Worm (Caenorhabditis elegans): ENCODE measurements around the gene kin-5.

kin-5 gene

DNA sequence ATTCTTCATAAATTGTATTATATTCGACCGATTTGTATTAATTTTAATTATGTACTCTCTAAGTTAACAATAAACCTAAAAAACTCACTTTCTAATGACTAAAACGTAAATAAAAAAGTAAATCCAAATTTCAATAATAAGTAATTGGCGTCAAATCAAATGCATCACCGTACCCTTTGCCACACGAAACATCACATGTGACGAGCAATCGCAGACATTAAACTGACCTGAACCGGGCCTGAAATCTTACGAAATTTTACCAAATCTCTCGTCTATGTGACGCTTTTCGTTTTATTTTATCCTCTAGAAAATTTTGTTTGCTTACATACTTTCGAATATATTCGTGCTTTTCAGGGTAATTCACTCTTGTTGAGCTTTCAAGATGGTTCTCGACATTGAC, 34.4 kb upstream of the kin-5 start, which contains the start of the genes C47E12.2 and sars-1 (continued):
- TF ChIP-seq elt-3 (tag; optimal IDR thresholded peaks at IDR 0.05) (no peak), hlh-4 (tag; optimal IDR thresholded peaks at IDR 0.05) (no peak), xbp-1 (tag; optimal IDR thresholded peaks at IDR 0.05) (no peak), hpl-2 (GFP tag; optimal IDR thresholded peaks at IDR 0.05) (no peak), skn-1 (tag; optimal IDR thresholded peaks at IDR 0.05) (peak; percentile 82), blmp-1 (tag; optimal IDR thresholded peaks at IDR 0.05) (no peak), irx-1 (tag; optimal IDR thresholded peaks at IDR 0.05) (no peak), swsn-7 (tag; optimal IDR thresholded peaks at IDR 0.05) (no peak), unc-30 (tag; optimal IDR thresholded peaks at IDR 0.05) (no peak), C16A3.4 (tag; optimal IDR thresholded peaks at IDR 0.05) (no peak), nhr-77 (tag; optimal IDR thresholded peaks at IDR 0.05) (no peak), ama-1 (optimal IDR thresholded peaks at IDR 0.05) (no peak), zip-4 (GFP tag; optimal IDR thresholded peaks at IDR 0.05) (no peak), tbx-2 (tag; optimal IDR thresholded peaks at IDR 0.05) (no peak), zag-1 (tag; optimal IDR thresholded peaks at IDR 0.05) (no peak), efl-1 (optimal IDR thresholded peaks at IDR 0.05) (peak; percentile 37 to 44), efl-1 (GFP tag; optimal IDR thresholded peaks at IDR 0.05 in 1 of 2) (peak; percentile 27 to 94), nhr-76 (tag; optimal IDR thresholded peaks at IDR 0.05) (no peak), pqm-1 (tag; optimal IDR thresholded peaks at IDR 0.05) (no peak), ceh-8 (GFP tag; optimal IDR thresholded peaks at IDR 0.05) (no peak), lin-39 (tag; optimal IDR thresholded peaks at IDR 0.05) (no peak), unc-86 (tag; optimal IDR thresholded peaks at IDR 0.05) (no peak), nhr-71 (tag; optimal IDR thresholded peaks at IDR 0.05) (peak; percentile 9), nhr-19 (GFP tag; conservative IDR thresholded peaks at IDR 0.05) (no peak), lsy-2 (tag; optimal IDR thresholded peaks at IDR 0.05) (peak; percentile 81 to 96), nhr-90 (tag; optimal IDR thresholded peaks at IDR 0.05; ENCODE audit: poor library complexity) (no peak), isw-1 (GFP tag; IDR thresholded peaks at IDR 0.05) (no peak), fos-1 (tag; optimal IDR thresholded peaks at IDR 0.05) (no peak), nhr-47 (tag; optimal IDR thresholded peaks at IDR 0.05) (peak; percentile 22), mep-1 (tag; optimal IDR thresholded peaks at IDR 0.05) (no peak), nhr-237 (tag; optimal IDR thresholded peaks at IDR 0.05) (no peak), pax-3 (tag; optimal IDR thresholded peaks at IDR 0.05) (no peak), alr-1 (tag; optimal IDR thresholded peaks at IDR 0.05; ENCODE audit: borderline replicate concordance) (no peak), egl-13 (tag; optimal IDR thresholded peaks at IDR 0.05) (no peak), nhr-20 (tag; optimal IDR thresholded peaks at IDR 0.05) (no peak), C34B4.2 (tag; optimal IDR thresholded peaks at IDR 0.05) (no peak), mdl-1 (tag; optimal IDR thresholded peaks at IDR 0.05) (peak in 1 of 2 experiments; percentile 12), snpc-4 (tag; optimal IDR thresholded peaks at IDR 0.05) (no peak)

DNA sequence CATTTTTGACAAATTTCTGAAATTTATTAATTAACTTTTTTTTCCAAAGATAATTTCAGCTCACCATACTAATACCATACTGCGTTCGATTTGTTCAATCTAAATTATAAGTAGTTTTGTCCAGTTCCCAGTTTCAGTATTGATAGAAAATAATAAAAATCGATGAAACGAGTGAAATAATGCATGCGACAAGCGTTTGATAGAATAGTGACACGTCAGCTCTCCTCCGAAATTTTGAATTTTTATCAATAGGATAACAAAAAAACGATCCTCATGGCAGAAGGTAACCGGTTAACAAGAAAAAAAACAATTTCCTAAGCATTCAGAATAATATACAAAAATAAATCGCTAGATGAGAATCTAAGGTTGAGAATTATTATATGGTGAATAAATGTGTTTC, 32.8 kb upstream of the kin-5 start, which contains the start of gene C47E12.3:
C47E12.3 (minus strand) TSS at position 101 of the 400 bp plus-strand sequence.
- no peak for TF ChIP-seq ceh-63 (GFP tag; optimal IDR thresholded peaks at IDR 0.05)
- TF ChIP-seq ceh-82 (tag; optimal IDR thresholded peaks at IDR 0.05), result no peak
- TF ChIP-seq egl-13 (tag; optimal IDR thresholded peaks at IDR 0.05), result no peak
- no peak for TF ChIP-seq tbx-2 (tag; optimal IDR thresholded peaks at IDR 0.05)
- no peak for TF ChIP-seq hpl-2 (GFP tag; optimal IDR thresholded peaks at IDR 0.05)
- TF ChIP-seq elt-2 (tag; optimal IDR thresholded peaks at IDR 0.05), result no peak
- TF ChIP-seq nhr-84 (tag; optimal IDR thresholded peaks at IDR 0.05), result no peak
- TF ChIP-seq rnt-1 (tag; optimal IDR thresholded peaks at IDR 0.05), result no peak
- TF ChIP-seq unc-98 (GFP tag; IDR thresholded peaks at IDR 0.05), result no peak
- TF ChIP-seq sup-37 (GFP tag; optimal IDR thresholded peaks at IDR 0.05), result no peak
- TF ChIP-seq skn-1 (tag; optimal IDR thresholded peaks at IDR 0.05), result no peak
- no peak for TF ChIP-seq unc-86 (tag; optimal IDR thresholded peaks at IDR 0.05)
- no peak for TF ChIP-seq isw-1 (GFP tag; IDR thresholded peaks at IDR 0.05)
- TF ChIP-seq fkh-10 (GFP tag; optimal IDR thresholded peaks at IDR 0.05), result no peak
- TF ChIP-seq nhr-85 (tag), result no peak
- TF ChIP-seq sox-4 (tag; optimal IDR thresholded peaks at IDR 0.05), result no peak
- TF ChIP-seq ztf-11 (tag; optimal IDR thresholded peaks at IDR 0.05), result no peak
- no peak for TF ChIP-seq xbp-1 (tag; optimal IDR thresholded peaks at IDR 0.05)
- no peak for TF ChIP-seq mab-9 (GFP tag; IDR thresholded peaks at IDR 0.05)

Measured in whole organism, L1 larva.